Fruit fly (Drosophila melanogaster) whole organism: Measurements from ENCODE around the gene CG6276.

Source experiments
- CG8478 ChIP-seq: fragments of >200 bp; optimal IDR thresholded peaks from 2 replicates; lab custom pipeline; 2018; ENCODE audit warnings: inconsistent platforms
- Dll ChIP-seq: fragments of >200 bp; optimal IDR thresholded peaks from 2 replicates; lab custom pipeline; 2017
- EcR ChIP-seq, 2 experiments: fragments of >200 bp; optimal IDR thresholded peaks; 2 replicates each; lab custom pipeline; 2017; ENCODE audit warnings: missing biosample characterization in 2 of 2, missing genetic modification characterization in 2 of 2, missing genetic modification reagents in 2 of 2
- pan ChIP-seq: fragments of >200 bp; optimal IDR thresholded peaks from 2 replicates; lab custom pipeline; 2017
- psq ChIP-seq: fragments of >200 bp; optimal IDR thresholded peaks from 2 replicates; lab custom pipeline; 2017
- usp ChIP-seq: fragments of >200 bp; optimal IDR thresholded peaks from 2 replicates; lab custom pipeline; 2017; ENCODE audit warnings: missing biosample characterization, missing genetic modification characterization, mixed read lengths

The CG6276 gene

dm6 chr3R:15310695-15311094, 9.2 kb downstream of the CG6276 start:
- TF ChIP-seq Dll (lab: Kevin White, UChicago) (no peak), CG8478 (lab: Kevin White, UChicago) (no peak), pan (no peak), EcR (GFP tag; optimal IDR thresholded peaks at IDR 0.05; lab: Kevin White, UChicago) (no peak), usp (no peak), psq (no peak)

- TF ChIP-seq psq, result no peak
- no peak for TF ChIP-seq Dll (lab: Kevin White, UChicago)
- no peak for TF ChIP-seq usp
- TF ChIP-seq EcR (GFP tag; optimal IDR thresholded peaks at IDR 0.05; lab: Kevin White, UChicago), result no peak
- no peak for TF ChIP-seq CG8478 (lab: Kevin White, UChicago)
- TF ChIP-seq pan, result no peak
Measured at dm6 chr3R:15309924-15310323, 9.9 kb downstream of the CG6276 start, which contains the start of gene Tm2. Tm2 (plus strand) TSS chr3R:15310193.

DNA sequence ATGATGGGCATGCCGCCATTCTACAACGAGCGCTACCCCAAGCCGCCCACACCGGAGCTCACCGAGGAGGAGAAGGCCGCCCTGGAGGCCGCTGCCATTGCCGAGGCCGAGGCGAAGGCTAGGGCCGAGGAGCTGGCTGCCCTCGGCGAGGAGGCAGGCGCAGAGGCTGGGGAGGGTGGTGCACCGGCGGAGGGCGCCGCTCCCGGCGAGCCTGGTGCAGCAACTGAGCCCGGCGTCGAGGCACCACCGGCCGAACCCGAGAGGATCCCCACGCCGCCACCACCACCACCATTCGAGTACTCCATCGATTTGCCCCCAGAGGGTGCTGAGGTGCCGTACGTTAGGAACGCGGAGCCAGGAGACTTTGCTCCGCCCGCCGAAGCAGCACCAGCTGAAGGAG, 14.6 kb downstream of the CG6276 start:
- no peak for TF ChIP-seq usp

DNA sequence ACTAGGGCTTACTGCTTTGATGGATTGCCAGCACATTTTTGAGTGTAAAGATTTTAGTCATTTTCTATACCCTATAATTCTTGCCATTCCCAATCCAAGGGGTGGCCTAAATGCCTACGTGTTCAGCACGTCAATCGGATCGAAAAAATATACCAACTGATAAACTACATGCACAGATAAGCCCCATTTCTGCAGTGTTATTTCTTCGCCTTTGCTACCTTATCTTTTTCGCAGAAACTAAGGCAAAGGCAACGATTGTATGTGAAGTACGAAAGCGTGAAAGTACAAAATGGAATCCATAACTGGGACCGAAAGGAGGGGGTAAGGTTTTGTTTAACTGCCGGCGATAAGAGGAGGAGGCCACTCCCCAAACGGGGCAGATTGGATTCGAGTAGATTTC, 22.0 kb downstream of the CG6276 start:
- TF ChIP-seq psq (no peak), EcR (GFP tag; optimal IDR thresholded peaks at IDR 0.05; lab: Kevin White, UChicago) (no peak), Dll (lab: Kevin White, UChicago) (no peak), usp (no peak), pan (no peak), CG8478 (lab: Kevin White, UChicago) (no peak)

DNA sequence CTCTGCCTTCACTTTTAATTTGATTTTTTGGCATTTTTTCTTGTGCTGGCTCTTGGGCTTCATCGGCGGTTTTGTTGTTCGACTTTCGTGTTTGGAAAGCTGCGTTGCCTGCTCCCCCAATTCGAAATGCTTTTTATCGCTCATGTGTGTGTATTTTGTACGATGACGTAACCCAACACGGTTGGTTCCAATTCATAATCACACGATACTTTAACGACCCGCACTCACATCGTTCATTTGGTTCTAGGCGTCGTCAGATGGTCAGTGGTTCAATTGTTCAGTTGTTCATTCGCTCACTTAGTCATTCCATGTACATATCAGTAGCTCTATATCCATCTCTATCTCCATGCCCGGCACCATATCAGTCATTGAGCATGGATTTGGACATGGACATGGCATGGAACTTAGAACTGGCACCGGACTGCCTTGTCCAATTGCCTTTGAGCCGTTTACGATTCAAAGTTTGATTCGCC, 26.0 kb downstream of the CG6276 start:
- TF ChIP-seq pan (no peak), psq (no peak), Dll (lab: Kevin White, UChicago) (no peak), usp (no peak), EcR (GFP tag; optimal IDR thresholded peaks at IDR 0.05; lab: Kevin White, UChicago) (no peak)

DNA sequence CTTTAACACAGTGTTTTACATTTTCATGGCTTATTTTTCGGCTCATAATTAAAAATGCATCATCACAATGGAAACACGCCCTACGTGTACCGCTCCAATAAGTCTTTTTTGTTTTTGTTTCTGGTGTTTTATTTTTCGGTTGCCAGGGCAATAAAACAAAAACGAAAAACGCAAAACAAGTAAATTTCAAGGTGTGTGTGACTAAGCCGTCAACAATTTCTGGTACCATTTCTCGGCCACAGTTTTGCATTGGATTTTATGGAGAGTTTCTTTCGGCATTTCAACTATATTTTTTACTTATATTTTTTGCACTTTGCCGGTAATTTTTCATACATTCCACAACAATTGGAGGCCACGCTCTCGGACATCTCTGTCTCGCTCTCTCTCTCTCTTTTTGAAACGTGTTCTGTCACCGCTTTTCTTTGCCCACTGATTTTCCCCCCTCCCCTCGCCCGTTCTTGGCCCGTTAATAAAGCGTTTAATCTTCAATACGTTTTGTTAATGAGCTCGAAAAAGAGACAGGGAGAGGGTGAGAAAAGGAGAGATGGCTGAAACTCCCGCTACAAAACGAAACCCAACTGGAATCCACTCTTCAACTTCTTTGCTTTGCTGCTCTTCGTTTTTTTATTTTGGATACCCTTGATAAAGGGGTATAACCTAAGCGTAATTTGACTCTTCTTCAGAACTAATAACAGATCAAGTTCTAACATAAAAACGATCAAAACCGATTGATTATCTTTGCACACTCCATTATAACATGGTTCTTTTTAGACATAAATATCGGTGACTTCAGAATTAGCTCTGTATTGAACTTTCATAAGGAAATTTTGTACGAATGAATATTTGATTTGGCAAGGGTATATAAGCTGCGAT, 26.6 kb downstream of the CG6276 start:
- TF ChIP-seq CG8478 (lab: Kevin White, UChicago) (no peak), psq (no peak), pan (no peak), EcR (GFP tag; optimal IDR thresholded peaks at IDR 0.05; lab: Kevin White, UChicago) (no peak), usp (no peak), Dll (lab: Kevin White, UChicago) (no peak)

DNA sequence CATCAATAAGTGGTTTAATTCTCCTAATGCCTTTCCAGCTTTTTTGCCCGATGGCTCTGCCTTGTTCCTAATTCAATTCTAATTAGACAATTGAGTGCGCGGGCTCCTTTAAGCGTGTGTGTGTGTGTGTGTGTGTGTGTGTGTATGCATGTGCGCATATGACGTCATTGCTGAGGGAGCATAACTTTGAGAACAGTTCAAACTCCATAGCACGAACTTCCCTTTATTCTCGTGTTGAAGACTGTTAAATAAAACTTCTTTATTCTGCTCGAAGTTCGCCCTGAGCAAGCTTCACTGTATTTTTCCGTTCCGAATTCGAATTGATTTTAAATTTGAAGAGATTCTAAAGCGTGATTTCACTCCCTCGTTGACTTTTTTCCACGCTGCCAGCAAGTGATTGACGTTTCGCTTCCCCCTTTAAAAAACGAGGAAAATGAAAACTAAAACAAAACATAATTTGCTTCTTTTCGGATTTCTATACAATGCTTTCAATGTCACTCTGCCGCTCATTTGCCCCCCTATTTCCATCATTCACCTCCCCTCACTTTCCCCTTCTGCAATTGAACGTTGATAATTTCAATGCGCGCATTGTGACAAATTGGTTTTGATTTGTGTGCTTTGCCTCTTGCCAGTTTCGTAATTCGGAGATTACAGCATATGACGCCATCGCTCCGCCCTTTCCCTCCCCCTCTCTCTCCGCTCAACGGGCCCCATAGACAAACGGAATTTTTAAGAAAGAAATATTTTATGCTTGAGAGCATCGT, 27.4 kb downstream of the CG6276 start:
- TF ChIP-seq pan (no peak), psq (no peak), usp (no peak)

dm6 chr3R:15291551-15292223, 28.2 kb downstream of the CG6276 start:
- TF ChIP-seq Dll (lab: Kevin White, UChicago), result no peak
- TF ChIP-seq psq, result no peak
- TF ChIP-seq CG8478 (lab: Kevin White, UChicago), result peak; percentile 76
- TF ChIP-seq usp, result no peak
- no peak for TF ChIP-seq pan
- TF ChIP-seq EcR (GFP tag; optimal IDR thresholded peaks at IDR 0.05; lab: Kevin White, UChicago), result no peak

DNA sequence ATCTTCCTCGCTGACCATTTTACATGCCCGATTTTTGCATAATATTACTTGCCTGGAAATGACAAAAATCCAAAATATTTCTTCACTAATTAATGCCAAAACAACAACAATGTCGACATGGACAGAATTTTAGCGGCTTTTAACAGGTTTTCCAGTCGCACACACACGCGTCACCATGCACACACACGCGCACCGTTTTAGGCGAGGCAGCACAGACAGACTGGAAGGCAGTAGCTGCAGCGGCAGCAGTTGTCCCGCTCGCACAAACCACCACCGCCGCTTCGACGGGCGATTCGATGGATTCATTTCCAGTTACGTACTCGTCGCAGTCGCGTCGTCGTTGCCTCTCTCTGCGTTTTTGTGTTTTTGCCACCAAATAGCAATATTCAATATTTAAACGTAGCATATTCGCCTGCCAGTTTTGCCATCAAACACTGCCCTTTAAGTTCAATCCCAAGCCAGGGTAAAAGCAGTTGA, 29.2 kb downstream of the CG6276 start, which contains the start of gene CG45218:
TSS of gene CG45218 (minus strand) at position 158 of the 477 bp plus-strand sequence.
- TF ChIP-seq EcR (GFP tag; optimal IDR thresholded peaks at IDR 0.05; lab: Kevin White, UChicago) (no peak), pan (no peak), usp (no peak), Dll (lab: Kevin White, UChicago) (no peak), psq (no peak), CG8478 (lab: Kevin White, UChicago) (peak; percentile 2)

dm6 chr3R:15289828-15290641, 29.8 kb downstream of the CG6276 start:
- TF ChIP-seq CG8478 (lab: Kevin White, UChicago) (no peak), pan (peak; percentile 3), usp (no peak), Dll (lab: Kevin White, UChicago) (no peak), psq (no peak), EcR (GFP tag; optimal IDR thresholded peaks at IDR 0.05; lab: Kevin White, UChicago) (no peak)

- no peak for TF ChIP-seq EcR (GFP tag; optimal IDR thresholded peaks at IDR 0.05; lab: Kevin White, UChicago)
- TF ChIP-seq usp, result no peak
- no peak for TF ChIP-seq pan
- no peak for TF ChIP-seq CG8478 (lab: Kevin White, UChicago)
Measured at dm6 chr3R:15288802-15289201, 31.1 kb downstream of the CG6276 start.
